Worm (Caenorhabditis elegans): ENCODE measurements around the gene arrd-5.

DNA sequence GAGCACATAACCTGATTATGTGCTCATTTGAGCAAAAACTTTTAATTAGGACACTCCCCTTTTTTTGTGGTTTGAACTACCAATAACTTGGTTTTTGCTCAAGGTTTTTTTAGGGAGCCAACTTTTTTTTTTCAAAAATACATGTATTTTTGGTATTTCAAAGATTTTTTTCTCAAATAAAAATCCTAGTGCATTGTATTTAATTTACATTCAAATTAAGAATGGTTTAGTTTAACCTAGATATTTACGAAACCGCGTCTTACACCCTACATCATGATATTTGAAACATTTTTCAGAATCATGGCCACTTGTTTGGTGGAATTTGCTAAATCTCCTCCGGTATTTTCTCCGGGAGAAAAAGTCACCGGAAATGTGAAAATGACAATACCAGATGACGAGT, at the start of gene arrd-5:
- TF ChIP-seq nhr-12 (tag; optimal IDR thresholded peaks at IDR 0.05) (no peak), F13H6.1 (tag; optimal IDR thresholded peaks at IDR 0.05) (no peak), nhr-237 (tag; optimal IDR thresholded peaks at IDR 0.05) (no peak), nhr-11 (tag; optimal IDR thresholded peaks at IDR 0.05) (no peak), egl-27 (tag; optimal IDR thresholded peaks at IDR 0.05) (no peak), aly-2 (tag; optimal IDR thresholded peaks at IDR 0.05) (no peak), ZK546.5 (tag; optimal IDR thresholded peaks at IDR 0.05) (no peak), lsy-2 (tag; optimal IDR thresholded peaks at IDR 0.05) (no peak), ceh-82 (tag; optimal IDR thresholded peaks at IDR 0.05) (no peak)
